Worm (Caenorhabditis elegans) whole organism, late embryonic: Measurements from ENCODE around the gene mrps-28.

Experiments used
- K02D7.2 ChIP-seq: sonication (generic microtip); optimal IDR thresholded peaks from 2 replicates; lab custom pipeline; 2017; ENCODE audit warnings: mild to moderate bottlenecking, missing genetic modification characterization, missing compliant biosample characterization
- dve-1 ChIP-seq: sonication (generic microtip); optimal IDR thresholded peaks from 2 replicates; lab custom pipeline; 2017; ENCODE audit warnings: antibody characterized with exemption, mild to moderate bottlenecking, missing genetic modification characterization, missing compliant biosample characterization
- fax-1 ChIP-seq: sonication (generic microtip); optimal IDR thresholded peaks from 2 replicates; lab custom pipeline; 2016; ENCODE audit warnings: missing genotype, missing genetic modification characterization, missing compliant biosample characterization
- hlh-15 ChIP-seq: sonication (generic microtip); optimal IDR thresholded peaks from 2 replicates; lab custom pipeline; 2016; ENCODE audit warnings: missing genetic modification characterization, missing compliant biosample characterization
- hlh-30 ChIP-seq: sonication (generic microtip); optimal IDR thresholded peaks from 2 replicates; lab custom pipeline; 2017; ENCODE audit warnings: antibody characterized with exemption, missing genetic modification characterization, missing compliant biosample characterization; ENCODE audit not compliant: insufficient read depth
- lin-11 ChIP-seq: fragments of 200-800 bp; sonication (Bioruptor generic); optimal IDR thresholded peaks from 2 replicates; lab custom pipeline; 2018; ENCODE audit warnings: mild to moderate bottlenecking, missing genetic modification characterization, missing compliant biosample characterization
- nhr-11 ChIP-seq: fragments of 150-350 bp; optimal IDR thresholded peaks from 2 replicates; lab custom pipeline; 2014; ENCODE audit warnings: missing biosample characterization, missing genetic modification characterization
- nhr-232 ChIP-seq: sonication (generic microtip); optimal IDR thresholded peaks from 2 replicates; lab custom pipeline; 2016; ENCODE audit warnings: missing genetic modification characterization, missing compliant biosample characterization
- pha-2 ChIP-seq: sonication (generic microtip); optimal IDR thresholded peaks from 2 replicates; lab custom pipeline; 2017; ENCODE audit warnings: mild to moderate bottlenecking, missing genetic modification characterization, missing compliant biosample characterization
- pha-4 ChIP-seq: fragments of 150-350 bp; optimal IDR thresholded peaks from 2 replicates; lab custom pipeline; 2018; ENCODE audit warnings: missing biosample characterization, missing genetic modification reagents, missing genetic modification characterization
- tbx-2 ChIP-seq: sonication (generic microtip); optimal IDR thresholded peaks from 2 replicates; lab custom pipeline; 2016; ENCODE audit warnings: missing genetic modification characterization, missing compliant biosample characterization

- TF ChIP-seq hlh-15 (tag; lab: Kevin White, UChicago), result no peak
- TF ChIP-seq dve-1 (tag; lab: Kevin White, UChicago), result no peak
- TF ChIP-seq fax-1 (tag; lab: Kevin White, UChicago), result no peak
- TF ChIP-seq tbx-2 (tag; lab: Kevin White, UChicago), result no peak
- no peak for TF ChIP-seq hlh-30 (tag; lab: Kevin White, UChicago)
- TF ChIP-seq nhr-11 (tag; lab: Kevin White, UChicago), result no peak
- TF ChIP-seq nhr-232 (tag; lab: Kevin White, UChicago), result no peak
- no peak for TF ChIP-seq pha-4
- no peak for TF ChIP-seq pha-2 (tag; lab: Kevin White, UChicago)
- no peak for TF ChIP-seq lin-11 (tag; lab: Kevin White, UChicago)
- TF ChIP-seq K02D7.2 (tag; lab: Kevin White, UChicago), result no peak
These were observed 11.5 kb upstream of the mrps-28 start, which contains the start of gene Y43F8C.5 for ce11 chrV:19632546-19632945.
